Worm (Caenorhabditis elegans) whole organism, L2 larva: ENCODE data around the gene phyh-1.
"Not testable (repeated sequence)": the region's sequence is repeated elsewhere in the genome, so short reads cannot be mapped to it uniquely, and the experiment has no call there.

ENCODE experiments used
- R02D3.7 ChIP-seq: fragments of 150-350 bp; optimal IDR thresholded peaks from 2 replicates; lab custom pipeline; 2014; ENCODE audit warnings: missing biosample characterization, missing genetic modification characterization
- aly-2 ChIP-seq: fragments of 150-350 bp; optimal IDR thresholded peaks from 2 replicates; lab custom pipeline; 2014; ENCODE audit warnings: missing biosample characterization, missing genetic modification characterization
- ceh-82 ChIP-seq: fragments of 150-350 bp; optimal IDR thresholded peaks from 2 replicates; lab custom pipeline; 2014; ENCODE audit warnings: missing biosample characterization, missing genetic modification characterization
- dmd-4 ChIP-seq: sonication (generic microtip); optimal IDR thresholded peaks from 2 replicates; lab custom pipeline; 2017; ENCODE audit warnings: missing biosample characterization, missing genetic modification characterization
- lin-13 ChIP-seq: fragments of 150-350 bp; optimal IDR thresholded peaks from 2 replicates; lab custom pipeline; 2014; ENCODE audit warnings: missing biosample characterization, missing genetic modification reagents, missing genetic modification characterization
- lin-39 ChIP-seq: fragments of 150-350 bp; optimal IDR thresholded peaks from 2 replicates; lab custom pipeline; 2014; ENCODE audit warnings: missing biosample characterization, missing genetic modification reagents, missing genetic modification characterization
- mab-5 ChIP-seq: fragments of 150-350 bp; optimal IDR thresholded peaks from 2 replicates; lab custom pipeline; 2014; ENCODE audit warnings: missing biosample characterization, missing genetic modification characterization
- mdl-1 ChIP-seq, 2 experiments: fragments of 150-350 bp in 1 of 2; sonication (generic microtip) in 1 of 2; optimal IDR thresholded peaks; 2 replicates each; lab custom pipeline; 2017; ENCODE audit warnings: missing biosample characterization in 2 of 2, missing genetic modification characterization in 2 of 2
- nhr-11 ChIP-seq: fragments of 150-350 bp; optimal IDR thresholded peaks from 2 replicates; lab custom pipeline; 2014; ENCODE audit warnings: missing biosample characterization, missing genetic modification characterization
- snpc-4 ChIP-seq: fragments of 150-350 bp; optimal IDR thresholded peaks from 2 replicates; lab custom pipeline; 2014; ENCODE audit warnings: missing biosample characterization, missing genetic modification characterization
- unc-39 ChIP-seq: fragments of 150-350 bp; optimal IDR thresholded peaks from 2 replicates; lab custom pipeline; 2014; ENCODE audit warnings: missing biosample characterization, missing genetic modification characterization
- zag-1 ChIP-seq: fragments of 150-350 bp; optimal IDR thresholded peaks from 2 replicates; lab custom pipeline; 2014; ENCODE audit warnings: missing biosample characterization, missing genetic modification characterization

- TF ChIP-seq mdl-1 (tag; optimal IDR thresholded peaks at IDR 0.05; lab: Kevin White, UChicago); ceh-82; lin-13 (GFP tag; lab: Kevin White, UChicago); aly-2 (tag; lab: Kevin White, UChicago); mab-5 (tag; lab: Kevin White, UChicago); lin-39; snpc-4; unc-39 (tag; lab: Kevin White, UChicago); zag-1; R02D3.7; nhr-11 (tag; lab: Kevin White, UChicago); dmd-4: not testable (repeated sequence)
Measured at ce11 chrIV:17307223-17307622, 48.0 kb upstream of the phyh-1 start, which contains the start of gene T28F3.8.
